Fruit fly (Drosophila melanogaster) whole organism, embryonic: ENCODE measurements around the gene CG13609.

ENCODE experiments used
- Aef1 ChIP-seq: fragments of 200-800 bp; sonication (Bioruptor generic); IDR thresholded peaks from 3 replicates; pipeline ENCODE4 v1.3.6; 2022; ENCODE audit warnings: missing biosample characterization, missing genetic modification characterization
- Atf6 ChIP-seq: fragments of 200-800 bp; sonication (Bioruptor generic); IDR thresholded peaks from 2 replicates; pipeline ENCODE4 v1.3.6; 2022; ENCODE audit warnings: missing biosample characterization, missing genetic modification characterization
- CG10147 ChIP-seq: fragments of 200-800 bp; sonication (Bioruptor generic); optimal IDR thresholded peaks from 2 replicates; lab custom pipeline; 2019; ENCODE audit warnings: missing biosample characterization, mild to moderate bottlenecking, missing genetic modification characterization, moderate library complexity
- CG10267 ChIP-seq: fragments of 200-800 bp; sonication (Bioruptor generic); optimal IDR thresholded peaks from 2 replicates; lab custom pipeline; 2018; ENCODE audit warnings: missing biosample characterization, mild to moderate bottlenecking, missing genetic modification characterization, moderate library complexity
- CG10274 ChIP-seq: fragments of 200-800 bp; sonication (Bioruptor generic); optimal IDR thresholded peaks from 3 replicates; lab custom pipeline; 2017; ENCODE audit warnings: missing biosample characterization, mild to moderate bottlenecking, missing genetic modification characterization
- CG10543 ChIP-seq: fragments of 200-800 bp; sonication (Bioruptor generic); optimal IDR thresholded peaks from 3 replicates; lab custom pipeline; 2017; ENCODE audit warnings: missing biosample characterization, mild to moderate bottlenecking, missing genetic modification characterization, moderate library complexity
- CG10565 ChIP-seq: fragments of 200-800 bp; sonication (Bioruptor generic); optimal IDR thresholded peaks from 3 replicates; lab custom pipeline; 2016; ENCODE audit warnings: missing biosample characterization, mild to moderate bottlenecking, missing genetic modification characterization
- CG11093 ChIP-seq: fragments of 200-800 bp; sonication (Bioruptor generic); IDR thresholded peaks from 3 replicates; pipeline ENCODE4 v1.3.6; 2022; ENCODE audit warnings: missing biosample characterization, missing genetic modification characterization
- CG11695 ChIP-seq: fragments of 200-800 bp; sonication (Bioruptor generic); IDR thresholded peaks from 3 replicates; pipeline ENCODE4 v1.3.6; 2022; ENCODE audit warnings: missing biosample characterization, missing genetic modification characterization
- CG14860 ChIP-seq: fragments of 200-800 bp; sonication (Bioruptor generic); IDR thresholded peaks from 3 replicates; pipeline ENCODE4 v1.3.6; 2022; ENCODE audit warnings: missing biosample characterization, missing genetic modification characterization; ENCODE audit not compliant: partially characterized antibody
- CG1647 ChIP-seq: fragments of 200-800 bp; sonication (Bioruptor generic); optimal IDR thresholded peaks from 3 replicates; lab custom pipeline; 2016; ENCODE audit warnings: missing biosample characterization, missing genetic modification characterization
- CG17385 ChIP-seq: fragments of 200-800 bp; sonication (Bioruptor generic); optimal IDR thresholded peaks from 3 replicates; lab custom pipeline; 2018; ENCODE audit warnings: missing biosample characterization, mild to moderate bottlenecking, missing genetic modification characterization
- CG18599 ChIP-seq: fragments of 200-800 bp; sonication (Bioruptor generic); optimal IDR thresholded peaks from 3 replicates; lab custom pipeline; 2017; ENCODE audit warnings: missing biosample characterization, missing genetic modification characterization, mild to moderate bottlenecking, moderate library complexity, missing genetic modification reagents
- CG2712 ChIP-seq: fragments of 200-800 bp; optimal IDR thresholded peaks from 3 replicates; lab custom pipeline; 2019; ENCODE audit warnings: missing biosample characterization, mild to moderate bottlenecking, missing genetic modification characterization, moderate library complexity
- CG32772 ChIP-seq: fragments of 200-800 bp; sonication (Bioruptor generic); IDR thresholded peaks from 2 replicates; pipeline ENCODE4 v1.3.6; 2022; ENCODE audit warnings: missing biosample characterization, missing genetic modification characterization
- CG33213 ChIP-seq: fragments of 200-800 bp; sonication (Bioruptor generic); optimal IDR thresholded peaks from 3 replicates; lab custom pipeline; 2016; ENCODE audit warnings: missing biosample characterization, missing genetic modification characterization
- CG33557 ChIP-seq: fragments of 200-800 bp; sonication (Bioruptor generic); optimal IDR thresholded peaks from 2 replicates; lab custom pipeline; 2019; ENCODE audit warnings: missing biosample characterization, mild to moderate bottlenecking, missing genetic modification characterization, moderate library complexity
- CG3838 ChIP-seq: fragments of 200-800 bp; sonication (Bioruptor generic); optimal IDR thresholded peaks from 3 replicates; lab custom pipeline; 2016; ENCODE audit warnings: missing biosample characterization, missing genetic modification characterization
- CG4328 ChIP-seq: fragments of 200-800 bp; sonication (Bioruptor generic); optimal IDR thresholded peaks from 3 replicates; lab custom pipeline; 2017; ENCODE audit warnings: missing biosample characterization, missing genetic modification reagents, missing genetic modification characterization
- CG4424 ChIP-seq: fragments of 200-800 bp; sonication (Bioruptor generic); optimal IDR thresholded peaks from 3 replicates; lab custom pipeline; 2016; ENCODE audit warnings: missing biosample characterization, missing genetic modification characterization
- CG9727 ChIP-seq: fragments of 200-800 bp; sonication (Bioruptor generic); optimal IDR thresholded peaks from 3 replicates; lab custom pipeline; 2017; ENCODE audit warnings: missing biosample characterization, mild to moderate bottlenecking, missing genetic modification characterization
- D19A ChIP-seq: fragments of 200-800 bp; optimal IDR thresholded peaks from 3 replicates; lab custom pipeline; 2019; ENCODE audit warnings: missing biosample characterization, mild to moderate bottlenecking, missing genetic modification characterization, moderate library complexity
- D19B ChIP-seq: fragments of 200-800 bp; sonication (Bioruptor generic); optimal IDR thresholded peaks from 2 replicates; lab custom pipeline; 2017; ENCODE audit warnings: missing biosample characterization, mild to moderate bottlenecking, missing genetic modification characterization
- Doc3 ChIP-seq: fragments of 200-800 bp; sonication (Bioruptor generic); IDR thresholded peaks from 3 replicates; pipeline ENCODE4 v1.3.6; 2022; ENCODE audit warnings: missing biosample characterization, missing genetic modification characterization; ENCODE audit not compliant: partially characterized antibody
- ERR ChIP-seq: fragments of 200-800 bp; sonication (Bioruptor generic); optimal IDR thresholded peaks from 2 replicates; lab custom pipeline; 2016; ENCODE audit warnings: missing biosample characterization, missing genetic modification characterization
- Elba2 ChIP-seq: fragments of 200-800 bp; sonication (Bioruptor generic); optimal IDR thresholded peaks from 3 replicates; lab custom pipeline; 2016; ENCODE audit warnings: missing biosample characterization, missing genetic modification characterization
- Hmr ChIP-seq: fragments of 200-800 bp; sonication (Bioruptor generic); optimal IDR thresholded peaks from 3 replicates; lab custom pipeline; 2017; ENCODE audit warnings: mild to moderate bottlenecking, missing biosample characterization, missing genetic modification reagents, missing genetic modification characterization
- Max ChIP-seq: fragments of 200-800 bp; sonication (Bioruptor generic); optimal IDR thresholded peaks from 2 replicates; lab custom pipeline; 2016; ENCODE audit warnings: missing biosample characterization, mild to moderate bottlenecking, missing genetic modification characterization
- Myb ChIP-seq: fragments of 200-800 bp; sonication (Bioruptor generic); optimal IDR thresholded peaks from 2 replicates; lab custom pipeline; 2016; ENCODE audit warnings: missing biosample characterization, missing genetic modification characterization
- Nf-YB ChIP-seq: fragments of 200-800 bp; sonication (Bioruptor generic); optimal IDR thresholded peaks from 3 replicates; lab custom pipeline; 2019; ENCODE audit warnings: missing biosample characterization, mild to moderate bottlenecking, missing genetic modification characterization, moderate library complexity
- Sox100B ChIP-seq: fragments of 200-800 bp; sonication (Bioruptor generic); optimal IDR thresholded peaks from 3 replicates; lab custom pipeline; 2018; ENCODE audit warnings: missing biosample characterization, mild to moderate bottlenecking, missing genetic modification characterization
- bigmax ChIP-seq: fragments of 200-800 bp; sonication (Bioruptor generic); optimal IDR thresholded peaks from 2 replicates; lab custom pipeline; 2018; ENCODE audit warnings: missing biosample characterization, mild to moderate bottlenecking, missing genetic modification characterization
- crc ChIP-seq: fragments of 200-800 bp; sonication (Bioruptor generic); optimal IDR thresholded peaks from 2 replicates; lab custom pipeline; 2016; ENCODE audit warnings: missing biosample characterization, missing genetic modification characterization
- dmrt99B ChIP-seq: fragments of 200-800 bp; sonication (Bioruptor generic); optimal IDR thresholded peaks from 2 replicates; lab custom pipeline; 2018; ENCODE audit warnings: missing biosample characterization, mild to moderate bottlenecking, missing genetic modification characterization, moderate library complexity
- dysf ChIP-seq: fragments of 200-800 bp; sonication (Bioruptor generic); IDR thresholded peaks from 3 replicates; pipeline ENCODE4 v1.3.6; 2022; ENCODE audit warnings: missing biosample characterization, missing genetic modification characterization
- fru ChIP-seq: fragments of >200 bp; optimal IDR thresholded peaks from 2 replicates; lab custom pipeline; 2017
- gem ChIP-seq: fragments of 200-800 bp; sonication (Bioruptor generic); optimal IDR thresholded peaks from 2 replicates; lab custom pipeline; 2019; ENCODE audit warnings: missing biosample characterization, mild to moderate bottlenecking, missing genetic modification characterization, moderate library complexity
- jing ChIP-seq: fragments of 200-800 bp; sonication (Bioruptor generic); optimal IDR thresholded peaks from 2 replicates; lab custom pipeline; 2018; ENCODE audit warnings: missing biosample characterization, mild to moderate bottlenecking, missing genetic modification characterization
- mld ChIP-seq: fragments of 200-800 bp; sonication (Bioruptor generic); IDR thresholded peaks from 3 replicates; pipeline ENCODE4 v1.3.6; 2022; ENCODE audit warnings: missing biosample characterization, missing genetic modification characterization; ENCODE audit not compliant: partially characterized antibody
- nom ChIP-seq: fragments of 200-800 bp; sonication (Bioruptor generic); optimal IDR thresholded peaks from 2 replicates; lab custom pipeline; 2017; ENCODE audit warnings: missing biosample characterization, missing genetic modification characterization, mild to moderate bottlenecking, moderate library complexity, missing genetic modification reagents
- org-1 ChIP-seq: fragments of 200-800 bp; sonication (Bioruptor generic); optimal IDR thresholded peaks from 2 replicates; lab custom pipeline; 2017; ENCODE audit warnings: missing biosample characterization, missing genetic modification characterization
- pb ChIP-seq: fragments of 200-800 bp; sonication (Bioruptor generic); optimal IDR thresholded peaks from 3 replicates; lab custom pipeline; 2016; ENCODE audit warnings: missing biosample characterization, missing genetic modification characterization
- pnt ChIP-seq: fragments of 200-800 bp; sonication (Bioruptor generic); optimal IDR thresholded peaks from 3 replicates; lab custom pipeline; 2016; ENCODE audit warnings: missing biosample characterization, missing genetic modification characterization
- pzg ChIP-seq: fragments of 200-800 bp; sonication (Bioruptor generic); optimal IDR thresholded peaks from 3 replicates; lab custom pipeline; 2018; ENCODE audit warnings: missing biosample characterization, mild to moderate bottlenecking, missing genetic modification characterization, moderate library complexity
- trh ChIP-seq: fragments of 200-800 bp; sonication (Bioruptor generic); optimal IDR thresholded peaks from 2 replicates; lab custom pipeline; 2016; ENCODE audit warnings: missing biosample characterization, missing genetic modification characterization
- twi ChIP-seq: fragments of 200-800 bp; optimal IDR thresholded peaks from 2 replicates; lab custom pipeline; 2019; ENCODE audit warnings: missing biosample characterization, mild to moderate bottlenecking, missing genetic modification characterization, moderate library complexity
- tx ChIP-seq: fragments of 200-800 bp; sonication (Bioruptor generic); optimal IDR thresholded peaks from 2 replicates; lab custom pipeline; 2016; ENCODE audit warnings: missing biosample characterization, missing genetic modification characterization
- zen ChIP-seq: fragments of 200-800 bp; sonication (Bioruptor generic); optimal IDR thresholded peaks from 3 replicates; lab custom pipeline; 2018; ENCODE audit warnings: missing biosample characterization, mild to moderate bottlenecking, missing genetic modification characterization, moderate library complexity
- zen2 ChIP-seq: fragments of 200-800 bp; sonication (Bioruptor generic); IDR thresholded peaks from 3 replicates; pipeline ENCODE4 v1.3.6; 2022; ENCODE audit warnings: missing biosample characterization, missing genetic modification characterization; ENCODE audit not compliant: partially characterized antibody

Gene CG13609

dm6 chr3R:24272232-24272631 lies 45.4 kb downstream of the CG13609 start:
- no peak for TF ChIP-seq CG10543
- 0 out of 3 replicates have a peak, but pooled peaks have one; percentile 43 for TF ChIP-seq mld
- peak; percentile 67 for TF ChIP-seq D19B (GFP tag; lab: Kevin White, UChicago)
- peak; percentile 15 for TF ChIP-seq gem (tag; lab: Kevin White, UChicago)
- no peak for TF ChIP-seq dysf (GFP tag; lab: Robert Waterston, UW)
- TF ChIP-seq fru: no peak
- TF ChIP-seq zen (tag; lab: Kevin White, UChicago): peak; percentile 17
- no peak for TF ChIP-seq Myb (GFP tag; lab: Kevin White, UChicago)
- TF ChIP-seq Elba2 (GFP tag; lab: Kevin White, UChicago): peak; percentile 48
- no peak for TF ChIP-seq Hmr (GFP tag; lab: Kevin White, UChicago)

- TF ChIP-seq bigmax (GFP tag; lab: Kevin White, UChicago): no peak
- TF ChIP-seq CG10147 (GFP tag; lab: Kevin White, UChicago): peak; percentile 1
- TF ChIP-seq fru: no peak
- 0 out of 2 replicates have a peak, but pooled peaks have one; percentile 21 for TF ChIP-seq Atf6
- TF ChIP-seq nom (GFP tag; lab: Kevin White, UChicago): peak; percentile 74
- peak; percentile 31; the same call in 1 of the 3 replicates for TF ChIP-seq zen2 (GFP tag; lab: Robert Waterston, UW)
- TF ChIP-seq pnt (GFP tag; lab: Kevin White, UChicago): no peak
- no peak for TF ChIP-seq CG11093 (GFP tag; lab: Robert Waterston, UW)
- no peak for TF ChIP-seq CG10267 (tag; lab: Kevin White, UChicago)
- TF ChIP-seq tx: no peak
- TF ChIP-seq CG32772 (GFP tag; lab: Robert Waterston, UW): no peak
- TF ChIP-seq CG10274: no peak
- TF ChIP-seq CG1647 (GFP tag; lab: Kevin White, UChicago): no peak
- TF ChIP-seq Elba2 (GFP tag; lab: Kevin White, UChicago): no peak
- peak; percentile 26 for TF ChIP-seq pb (GFP tag; lab: Kevin White, UChicago)
- TF ChIP-seq CG11695: no peak
- TF ChIP-seq CG3838 (GFP tag; lab: Kevin White, UChicago): no peak
- TF ChIP-seq jing (GFP tag; lab: Kevin White, UChicago): no peak
- peak; percentile 15 for TF ChIP-seq CG9727 (GFP tag; lab: Kevin White, UChicago)
- TF ChIP-seq Doc3 (GFP tag; lab: Robert Waterston, UW): no peak
- no peak for TF ChIP-seq CG33213 (GFP tag; lab: Kevin White, UChicago)
- no peak for TF ChIP-seq gem (tag; lab: Kevin White, UChicago)
- peak; percentile 9 for TF ChIP-seq pzg (GFP tag; lab: Kevin White, UChicago)
- no peak for TF ChIP-seq trh (GFP tag; lab: Kevin White, UChicago)
- peak; percentile 62 for TF ChIP-seq twi (tag; lab: Kevin White, UChicago)
- no peak for TF ChIP-seq Aef1
- TF ChIP-seq Nf-YB (GFP tag; lab: Kevin White, UChicago): peak; percentile 6
- no peak for TF ChIP-seq Sox100B (GFP tag; lab: Kevin White, UChicago)
- TF ChIP-seq Max (GFP tag; lab: Kevin White, UChicago): peak; percentile 56
- TF ChIP-seq CG10565 (GFP tag; lab: Kevin White, UChicago): no peak
- no peak for TF ChIP-seq ERR
- TF ChIP-seq D19A (tag; lab: Kevin White, UChicago): peak; percentile 14
- peak; percentile 39 for TF ChIP-seq CG4328 (GFP tag; lab: Kevin White, UChicago)
- TF ChIP-seq CG18599: peak; percentile 66
- peak; percentile 32 for TF ChIP-seq CG17385
- no peak for TF ChIP-seq CG14860 (GFP tag; lab: Robert Waterston, UW)
- peak; percentile 4 for TF ChIP-seq CG2712 (tag; lab: Kevin White, UChicago)
- no peak for TF ChIP-seq CG4424
- TF ChIP-seq dmrt99B: peak; percentile 14
- no peak for TF ChIP-seq CG33557
- TF ChIP-seq org-1 (GFP tag; lab: Kevin White, UChicago): peak; percentile 34
- no peak for TF ChIP-seq crc (GFP tag; lab: Kevin White, UChicago)
Observed at dm6 chr3R:24272775-24273290, 46.0 kb downstream of the CG13609 start, which contains the start of gene Orct2. Orct2 (plus strand) TSS chr3R:24273029.
